Fruit fly (Drosophila melanogaster) whole organism, pupa: ENCODE measurements around the gene atl.

Source experiments
- CG10348 ChIP-seq: fragments of 200-800 bp; sonication (Bioruptor generic); IDR thresholded peaks from 2 replicates; pipeline ENCODE4 v1.3.6; 2022; ENCODE audit warnings: missing biosample characterization, missing genetic modification characterization
- CG12605 ChIP-seq: fragments of 200-800 bp; sonication (Bioruptor generic); IDR thresholded peaks from 2 replicates; pipeline ENCODE4 v1.3.6; 2022; ENCODE audit warnings: missing biosample characterization, missing genetic modification characterization
- CG13204 ChIP-seq: fragments of 200-800 bp; sonication (Bioruptor generic); optimal IDR thresholded peaks from 2 replicates; lab custom pipeline; 2018; ENCODE audit warnings: missing biosample characterization, mild to moderate bottlenecking, missing genetic modification characterization, moderate library complexity
- CG14655 ChIP-seq: fragments of 200-800 bp; sonication (Bioruptor generic); optimal IDR thresholded peaks from 3 replicates; lab custom pipeline; 2017; ENCODE audit warnings: mild to moderate bottlenecking, missing biosample characterization, missing genetic modification reagents, missing genetic modification characterization
- CG15710 ChIP-seq: fragments of 200-800 bp; sonication (Bioruptor generic); optimal IDR thresholded peaks from 2 replicates; lab custom pipeline; 2018; ENCODE audit warnings: missing biosample characterization, mild to moderate bottlenecking, missing genetic modification characterization, moderate library complexity
- CG17806 ChIP-seq: fragments of 200-800 bp; sonication (Bioruptor generic); optimal IDR thresholded peaks from 2 replicates; lab custom pipeline; 2018; ENCODE audit warnings: missing biosample characterization, mild to moderate bottlenecking, missing genetic modification characterization, moderate library complexity
- CG32121 ChIP-seq: fragments of 200-800 bp; sonication (Bioruptor generic); IDR thresholded peaks from 2 replicates; pipeline ENCODE4 v1.3.6; 2022; ENCODE audit warnings: missing biosample characterization, missing genetic modification characterization
- CG34367 ChIP-seq: fragments of 200-800 bp; sonication (Bioruptor generic); optimal IDR thresholded peaks from 2 replicates; lab custom pipeline; 2018; ENCODE audit warnings: missing biosample characterization, mild to moderate bottlenecking, missing genetic modification characterization
- CG4496 ChIP-seq: fragments of 200-800 bp; sonication (Bioruptor generic); IDR thresholded peaks from 3 replicates; pipeline ENCODE4 v1.3.6; 2022; ENCODE audit warnings: missing biosample characterization, missing genetic modification characterization
- CG8159 ChIP-seq: fragments of 200-800 bp; sonication (Bioruptor generic); optimal IDR thresholded peaks from 3 replicates; lab custom pipeline; 2018; ENCODE audit warnings: missing biosample characterization, mild to moderate bottlenecking, missing genetic modification characterization, moderate library complexity
- CG8301 ChIP-seq: fragments of 200-800 bp; sonication (Bioruptor generic); optimal IDR thresholded peaks from 2 replicates; lab custom pipeline; 2018; ENCODE audit warnings: missing biosample characterization, mild to moderate bottlenecking, missing genetic modification characterization
- CG9948 ChIP-seq: fragments of 200-800 bp; sonication (Bioruptor generic); optimal IDR thresholded peaks from 2 replicates; lab custom pipeline; 2018; ENCODE audit warnings: missing biosample characterization, mild to moderate bottlenecking, missing genetic modification characterization, moderate library complexity
- D1 ChIP-seq: fragments of 200-800 bp; sonication (Bioruptor generic); optimal IDR thresholded peaks from 2 replicates; lab custom pipeline; 2018; ENCODE audit warnings: missing biosample characterization, mild to moderate bottlenecking, missing genetic modification characterization, moderate library complexity
- EcR ChIP-seq: fragments of 200-800 bp; sonication (Bioruptor generic); optimal IDR thresholded peaks from 3 replicates; lab custom pipeline; 2019; ENCODE audit warnings: missing biosample characterization, missing genetic modification characterization, mild to moderate bottlenecking, moderate library complexity, missing genetic modification reagents
- Ets98B ChIP-seq: fragments of 200-800 bp; sonication (Bioruptor generic); IDR thresholded peaks from 2 replicates; pipeline ENCODE4 v1.3.6; 2022; ENCODE audit warnings: missing biosample characterization, missing genetic modification characterization
- Pif1A ChIP-seq: fragments of 200-800 bp; sonication (Bioruptor generic); optimal IDR thresholded peaks from 3 replicates; lab custom pipeline; 2016; ENCODE audit warnings: missing biosample characterization, missing genetic modification characterization
- Pif1B ChIP-seq: fragments of 200-800 bp; sonication (Bioruptor generic); optimal IDR thresholded peaks from 3 replicates; lab custom pipeline; 2016; ENCODE audit warnings: missing biosample characterization, missing genetic modification characterization
- Snoo ChIP-seq: fragments of 200-800 bp; sonication (Bioruptor generic); optimal IDR thresholded peaks from 3 replicates; lab custom pipeline; 2017; ENCODE audit warnings: missing biosample characterization, mild to moderate bottlenecking, missing genetic modification characterization, inconsistent platforms
- fd96Ca ChIP-seq: fragments of 200-800 bp; sonication (Bioruptor generic); IDR thresholded peaks from 3 replicates; pipeline ENCODE4 v1.3.6; 2022; ENCODE audit warnings: missing biosample characterization, missing genetic modification characterization
- gl ChIP-seq: fragments of 200-800 bp; sonication (Bioruptor generic); optimal IDR thresholded peaks from 2 replicates; lab custom pipeline; 2018; ENCODE audit warnings: missing biosample characterization, mild to moderate bottlenecking, missing genetic modification characterization
- rn ChIP-seq: fragments of 200-800 bp; sonication (Bioruptor generic); IDR thresholded peaks from 2 replicates; pipeline ENCODE4 v1.3.6; 2022; ENCODE audit warnings: missing biosample characterization, missing genetic modification characterization

Gene atl

dm6 chr3R:24590276-24590675 is 35.2 kb upstream of the atl start:
- TF ChIP-seq EcR (GFP tag; lab: Kevin White, UChicago) (peak; percentile 4), rn (GFP tag; lab: Robert Waterston, UW) (no peak)

dm6 chr3R:24593733-24594132 is 31.7 kb upstream of the atl start:
- TF ChIP-seq CG10348 (GFP tag; lab: Robert Waterston, UW) = no peak
- peak; percentile 67 for TF ChIP-seq EcR (GFP tag; lab: Kevin White, UChicago)
- no peak for TF ChIP-seq CG8159 (tag; lab: Kevin White, UChicago)
- peak; percentile 17; the same call in 1 of the 2 replicates for TF ChIP-seq Ets98B (GFP tag; lab: Robert Waterston, UW)
- TF ChIP-seq D1 (tag; lab: Kevin White, UChicago) = no peak
- no peak for TF ChIP-seq CG32121 (GFP tag; lab: Robert Waterston, UW)
- TF ChIP-seq CG4496 (GFP tag; lab: Robert Waterston, UW) = no peak
- no peak for TF ChIP-seq CG34367 (tag; lab: Kevin White, UChicago)
- TF ChIP-seq CG13204 (GFP tag; lab: Kevin White, UChicago) = peak; percentile 46
- TF ChIP-seq CG8301 (tag; lab: Kevin White, UChicago) = no peak

- no peak for TF ChIP-seq D1 (tag; lab: Kevin White, UChicago)
- TF ChIP-seq fd96Ca (GFP tag; lab: Robert Waterston, UW) = no peak
- no peak for TF ChIP-seq Ets98B (GFP tag; lab: Robert Waterston, UW)
- TF ChIP-seq CG4496 (GFP tag; lab: Robert Waterston, UW) = no peak
These were observed 29.9 kb upstream of the atl start for dm6 chr3R:24595330-24596114.

- no peak for TF ChIP-seq CG17806 (tag; lab: Kevin White, UChicago)
- TF ChIP-seq CG15710 = no peak
- no peak for TF ChIP-seq CG8301 (tag; lab: Kevin White, UChicago)
- TF ChIP-seq CG13204 (GFP tag; lab: Kevin White, UChicago) = no peak
- no peak for TF ChIP-seq Snoo
- TF ChIP-seq EcR (GFP tag; lab: Kevin White, UChicago) = no peak
- no peak for TF ChIP-seq Ets98B (GFP tag; lab: Robert Waterston, UW)
- no peak for TF ChIP-seq CG12605 (GFP tag; lab: Robert Waterston, UW)
- no peak for TF ChIP-seq CG8159 (tag; lab: Kevin White, UChicago)
- no peak for TF ChIP-seq CG4496 (GFP tag; lab: Robert Waterston, UW)
- TF ChIP-seq Pif1B = no peak
- no peak for TF ChIP-seq fd96Ca (GFP tag; lab: Robert Waterston, UW)
These were observed 28.6 kb upstream of the atl start for dm6 chr3R:24596881-24597280.

dm6 chr3R:24598549-24599204 is 26.8 kb upstream of the atl start:
- TF ChIP-seq CG32121 (GFP tag; lab: Robert Waterston, UW) (peak; percentile 47; the same call in 1 of the 2 replicates), fd96Ca (GFP tag; lab: Robert Waterston, UW) (peak; percentile 58; the same call in 1 of the 3 replicates), CG12605 (GFP tag; lab: Robert Waterston, UW) (peak; percentile 26; the same call in 1 of the 2 replicates), CG17806 (tag; lab: Kevin White, UChicago) (peak; percentile 13), CG15710 (no peak), CG4496 (GFP tag; lab: Robert Waterston, UW) (peak; percentile 55; the same call in 2 of the 3 replicates), rn (GFP tag; lab: Robert Waterston, UW) (no peak), Ets98B (GFP tag; lab: Robert Waterston, UW) (no peak; the same call in 1 of the 2 replicates), Pif1A (peak; percentile 54), CG9948 (tag; lab: Kevin White, UChicago) (peak; percentile 19), CG8159 (tag; lab: Kevin White, UChicago) (peak; percentile 8), CG8301 (tag; lab: Kevin White, UChicago) (peak; percentile 52), Pif1B (peak; percentile 10), CG14655 (GFP tag; lab: Kevin White, UChicago) (peak; percentile 59)

- TF ChIP-seq gl (no peak), rn (GFP tag; lab: Robert Waterston, UW) (no peak), CG4496 (GFP tag; lab: Robert Waterston, UW) (0 out of 3 replicates have a peak, but pooled peaks have one; percentile 21)
These were observed 24.4 kb upstream of the atl start for dm6 chr3R:24601069-24601468.
